Fruit fly (Drosophila melanogaster): Measurements from ENCODE around the gene Sbat.

The Sbat gene

dm6 chr2L:2897024-2897549 is 18.9 kb downstream of the Sbat start:
- peak; percentile 37 for TF ChIP-seq CG15710 (tag; optimal IDR thresholded peaks at IDR 0.05)
- peak; percentile 74 for TF ChIP-seq CG14655 (GFP tag; optimal IDR thresholded peaks at IDR 0.05)
- peak; percentile 70; the same call in 1 of the 2 replicates for TF ChIP-seq CG12605 (GFP tag; IDR thresholded peaks at IDR 0.05)
- TF ChIP-seq CG32121 (GFP tag; IDR thresholded peaks at IDR 0.05) = peak; percentile 84
- peak; percentile 12 for TF ChIP-seq CG34367 (tag; optimal IDR thresholded peaks at IDR 0.05)
- peak; percentile 90 for TF ChIP-seq CG4496 (GFP tag; IDR thresholded peaks at IDR 0.05)
- TF ChIP-seq EcR (GFP tag; optimal IDR thresholded peaks at IDR 0.05) = no peak
- peak; percentile 59 for TF ChIP-seq Pif1B (GFP tag; optimal IDR thresholded peaks at IDR 0.05)
- 0 out of 2 replicates have a peak, but pooled peaks have one; percentile 33 for TF ChIP-seq CG10348 (GFP tag; IDR thresholded peaks at IDR 0.05)
- TF ChIP-seq CG9948 (tag; optimal IDR thresholded peaks at IDR 0.05) = peak; percentile 60
- TF ChIP-seq D1 (tag; optimal IDR thresholded peaks at IDR 0.05) = peak; percentile 37
- TF ChIP-seq gl (tag; optimal IDR thresholded peaks at IDR 0.05) = no peak
- TF ChIP-seq CG8159 (tag; optimal IDR thresholded peaks at IDR 0.05) = peak; percentile 54
- peak; percentile 8 for TF ChIP-seq Snoo (tag; optimal IDR thresholded peaks at IDR 0.05)
- TF ChIP-seq CG17806 (tag; optimal IDR thresholded peaks at IDR 0.05) = peak; percentile 56
- peak; percentile 91 for TF ChIP-seq Ets98B (GFP tag; IDR thresholded peaks at IDR 0.05)
- TF ChIP-seq Pif1A (GFP tag; optimal IDR thresholded peaks at IDR 0.05) = peak; percentile 79
- peak; percentile 62 for TF ChIP-seq CG8301 (tag; optimal IDR thresholded peaks at IDR 0.05)
- TF ChIP-seq CG13204 (GFP tag; optimal IDR thresholded peaks at IDR 0.05) = no peak
- TF ChIP-seq fd96Ca (GFP tag; IDR thresholded peaks at IDR 0.05) = peak; percentile 85
- TF ChIP-seq rn (GFP tag; IDR thresholded peaks at IDR 0.05) = peak; percentile 71

DNA sequence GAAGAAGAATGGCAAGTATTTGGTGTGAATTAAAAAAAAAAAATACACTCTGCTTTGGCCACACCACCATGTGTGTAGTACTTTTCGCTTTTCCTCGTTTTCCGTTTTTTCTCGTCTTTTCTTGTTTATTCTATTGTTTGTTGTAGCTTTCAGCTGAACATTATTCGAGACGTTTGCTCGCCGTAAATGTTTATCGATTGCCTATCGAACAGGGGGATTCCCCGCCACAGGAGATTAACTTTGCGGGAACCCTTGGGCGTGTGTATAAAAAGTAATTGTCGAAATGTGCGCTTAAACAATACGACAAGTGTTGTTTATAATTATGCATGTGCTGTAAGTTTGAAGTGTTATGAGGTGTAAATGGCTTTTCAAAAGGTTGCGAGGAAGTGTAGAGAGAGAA is 19.6 kb downstream of the Sbat start:
- TF ChIP-seq CG34367 (tag; optimal IDR thresholded peaks at IDR 0.05) = no peak
- TF ChIP-seq Ets98B (GFP tag; IDR thresholded peaks at IDR 0.05) = no peak
- no peak for TF ChIP-seq CG13204 (GFP tag; optimal IDR thresholded peaks at IDR 0.05)
- no peak for TF ChIP-seq CG17806 (tag; optimal IDR thresholded peaks at IDR 0.05)
- TF ChIP-seq CG8301 (tag; optimal IDR thresholded peaks at IDR 0.05) = no peak
- no peak for TF ChIP-seq Pif1A (GFP tag; optimal IDR thresholded peaks at IDR 0.05)
- no peak for TF ChIP-seq CG8159 (tag; optimal IDR thresholded peaks at IDR 0.05)
- no peak for TF ChIP-seq D1 (tag; optimal IDR thresholded peaks at IDR 0.05)
- no peak for TF ChIP-seq fd96Ca (GFP tag; IDR thresholded peaks at IDR 0.05)

DNA sequence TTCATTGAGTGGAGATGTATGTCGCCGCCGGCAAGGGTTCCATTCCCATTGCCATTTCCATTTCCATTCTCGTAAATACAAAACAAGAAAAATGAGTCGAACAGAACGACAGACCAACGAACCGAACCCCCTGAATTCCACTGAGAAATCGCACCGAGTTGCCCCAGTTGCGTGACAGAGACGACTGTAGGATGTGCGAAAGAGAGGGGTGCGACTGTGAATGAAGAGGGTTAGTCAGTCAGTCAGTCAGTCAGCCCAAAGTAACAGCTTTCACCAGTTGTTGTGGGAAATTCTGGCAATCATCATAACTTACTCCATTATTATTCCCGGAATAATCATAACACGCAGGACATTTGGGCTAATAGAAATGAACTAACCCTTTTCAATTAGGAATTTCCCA is 20.1 kb downstream of the Sbat start:
- peak; percentile 13 for TF ChIP-seq EcR (GFP tag; optimal IDR thresholded peaks at IDR 0.05)
- no peak for TF ChIP-seq gl (tag; optimal IDR thresholded peaks at IDR 0.05)

DNA sequence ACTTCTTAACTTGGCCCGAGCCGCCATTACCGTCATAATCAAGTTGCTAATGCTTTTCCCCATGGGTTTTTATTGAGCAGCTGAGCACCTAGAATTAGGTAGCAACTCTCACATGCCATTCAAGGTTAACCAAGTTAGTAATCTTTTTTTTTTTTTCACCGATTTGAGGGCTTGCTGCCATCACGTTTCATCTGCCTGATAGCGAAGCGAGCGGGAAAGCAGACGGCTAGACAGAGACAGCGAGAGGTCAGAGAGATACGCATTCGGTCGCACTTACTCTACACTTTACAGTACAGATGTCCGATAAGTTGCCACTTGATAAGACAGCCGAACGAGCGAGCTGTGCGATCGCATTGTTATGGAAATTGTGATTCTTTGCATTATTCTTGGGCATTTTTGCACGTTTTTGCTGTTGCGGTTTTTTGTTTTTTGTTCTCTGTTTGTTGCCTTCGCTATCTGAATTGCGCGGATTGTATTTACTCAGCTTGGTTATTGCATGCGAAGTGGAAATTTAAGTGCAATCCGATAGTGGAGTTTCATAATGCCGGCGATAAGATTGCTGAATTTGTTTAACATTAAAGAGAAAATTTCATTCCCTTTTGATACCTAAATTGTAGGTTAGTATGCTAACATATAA is 22.4 kb downstream of the Sbat start:
- TF ChIP-seq EcR (GFP tag; optimal IDR thresholded peaks at IDR 0.05) (peak; percentile 75), CG14655 (GFP tag; optimal IDR thresholded peaks at IDR 0.05) (peak; percentile 4), D1 (tag; optimal IDR thresholded peaks at IDR 0.05) (no peak)

- TF ChIP-seq CG10348 (GFP tag; IDR thresholded peaks at IDR 0.05) (no peak), CG15710 (tag; optimal IDR thresholded peaks at IDR 0.05) (no peak), CG4496 (GFP tag; IDR thresholded peaks at IDR 0.05) (no peak), Pif1B (GFP tag; optimal IDR thresholded peaks at IDR 0.05) (no peak), fd96Ca (GFP tag; IDR thresholded peaks at IDR 0.05) (no peak), CG12605 (GFP tag; IDR thresholded peaks at IDR 0.05) (no peak), EcR (GFP tag; optimal IDR thresholded peaks at IDR 0.05) (no peak), Pif1A (GFP tag; optimal IDR thresholded peaks at IDR 0.05) (no peak), CG9948 (tag; optimal IDR thresholded peaks at IDR 0.05) (no peak), D1 (tag; optimal IDR thresholded peaks at IDR 0.05) (no peak), CG17806 (tag; optimal IDR thresholded peaks at IDR 0.05) (no peak), Ets98B (GFP tag; IDR thresholded peaks at IDR 0.05) (no peak), CG14655 (GFP tag; optimal IDR thresholded peaks at IDR 0.05) (no peak)
These were observed 23.3 kb downstream of the Sbat start for dm6 chr2L:2901445-2901844.

dm6 chr2L:2903649-2904048 is 25.5 kb downstream of the Sbat start:
- TF ChIP-seq CG8301 (tag; optimal IDR thresholded peaks at IDR 0.05) (no peak), CG4496 (GFP tag; IDR thresholded peaks at IDR 0.05) (no peak), rn (GFP tag; IDR thresholded peaks at IDR 0.05) (no peak), CG13204 (GFP tag; optimal IDR thresholded peaks at IDR 0.05) (no peak), CG12605 (GFP tag; IDR thresholded peaks at IDR 0.05) (no peak), CG34367 (tag; optimal IDR thresholded peaks at IDR 0.05) (no peak), D1 (tag; optimal IDR thresholded peaks at IDR 0.05) (no peak), EcR (GFP tag; optimal IDR thresholded peaks at IDR 0.05) (no peak)
